Fruit fly (Drosophila melanogaster) whole organism, embryonic: ENCODE data around the gene Sf3b1.
A peak's percentile ranks its signal among the peaks of the same experiment; 100 is the strongest.

Experiments used
- Adf1 ChIP-seq: fragments of 200-800 bp; sonication (Bioruptor generic); IDR thresholded peaks from 2 replicates; pipeline ENCODE4 v1.3.6; 2022; ENCODE audit warnings: missing biosample characterization, missing genetic modification characterization
- Awh ChIP-seq: fragments of 200-800 bp; sonication (Bioruptor generic); IDR thresholded peaks from 2 replicates; pipeline ENCODE4, ENCODE4 v1.3.6; 2022; ENCODE audit warnings: missing biosample characterization, missing genetic modification characterization
- BtbVII ChIP-seq: fragments of 200-800 bp; sonication (Bioruptor generic); optimal IDR thresholded peaks from 3 replicates; lab custom pipeline; 2017; ENCODE audit warnings: missing biosample characterization, mild to moderate bottlenecking, missing genetic modification characterization
- CG11247 ChIP-seq: fragments of 200-800 bp; sonication (Bioruptor generic); IDR thresholded peaks from 2 replicates; pipeline ENCODE4 v1.3.6; 2022; ENCODE audit warnings: missing biosample characterization, missing genetic modification characterization
- CG11696 ChIP-seq: fragments of 200-800 bp; sonication (Bioruptor generic); IDR thresholded peaks from 2 replicates; pipeline ENCODE4 v1.3.6; 2022; ENCODE audit warnings: missing biosample characterization, missing genetic modification characterization
- CG13624 ChIP-seq: fragments of 200-800 bp; sonication (Bioruptor generic); optimal IDR thresholded peaks from 2 replicates; lab custom pipeline; 2016; ENCODE audit warnings: missing biosample characterization, missing genetic modification characterization
- CG13775 ChIP-seq: fragments of 200-800 bp; sonication (Bioruptor generic); optimal IDR thresholded peaks from 3 replicates; lab custom pipeline; 2017; ENCODE audit warnings: missing biosample characterization, mild to moderate bottlenecking, missing genetic modification characterization
- CG14441 ChIP-seq: fragments of 200-800 bp; sonication (Bioruptor generic); IDR thresholded peaks from 2 replicates; pipeline ENCODE4 v1.3.6; 2022; ENCODE audit warnings: missing biosample characterization, missing genetic modification characterization
- CG15479 ChIP-seq: fragments of 200-800 bp; sonication (Bioruptor generic); optimal IDR thresholded peaks from 3 replicates; lab custom pipeline; 2019; ENCODE audit warnings: missing biosample characterization, mild to moderate bottlenecking, missing genetic modification characterization, moderate library complexity
- CG16813 ChIP-seq: fragments of 200-800 bp; sonication (Bioruptor generic); IDR thresholded peaks from 3 replicates; pipeline ENCODE4 v1.3.6; 2022; ENCODE audit warnings: missing biosample characterization, missing genetic modification characterization; ENCODE audit not compliant: partially characterized antibody
- CG17359 ChIP-seq: fragments of 200-800 bp; sonication (Bioruptor generic); optimal IDR thresholded peaks from 3 replicates; lab custom pipeline; 2018; ENCODE audit warnings: missing biosample characterization, mild to moderate bottlenecking, missing genetic modification characterization, moderate library complexity
- CG17612 ChIP-seq: fragments of 200-800 bp; sonication (Bioruptor generic); IDR thresholded peaks from 2 replicates; pipeline ENCODE4 v1.3.6; 2022; ENCODE audit warnings: missing biosample characterization, missing genetic modification characterization
- CG1792 ChIP-seq: fragments of 200-800 bp; sonication (Bioruptor generic); optimal IDR thresholded peaks from 2 replicates; lab custom pipeline; 2016; ENCODE audit warnings: missing biosample characterization, missing genetic modification characterization
- CG2129 ChIP-seq: fragments of 200-800 bp; sonication (Bioruptor generic); IDR thresholded peaks from 2 replicates; pipeline ENCODE4 v1.3.6; 2022; ENCODE audit warnings: missing biosample characterization, missing genetic modification characterization; ENCODE audit not compliant: partially characterized antibody
- CG2875 ChIP-seq: fragments of 200-800 bp; sonication (Bioruptor generic); optimal IDR thresholded peaks from 2 replicates; lab custom pipeline; 2017; ENCODE audit warnings: missing biosample characterization, mild to moderate bottlenecking, missing genetic modification characterization, missing genetic modification reagents
- CG31441 ChIP-seq: fragments of 200-800 bp; sonication (Bioruptor generic); IDR thresholded peaks from 2 replicates; pipeline ENCODE4 v1.3.6; 2022; ENCODE audit warnings: missing biosample characterization, missing genetic modification characterization
- CG42726 ChIP-seq: fragments of 200-800 bp; sonication (Bioruptor generic); IDR thresholded peaks from 2 replicates; pipeline ENCODE4 v1.3.6; 2022; ENCODE audit warnings: missing biosample characterization, missing genetic modification characterization; ENCODE audit not compliant: partially characterized antibody
- CG6791 ChIP-seq: fragments of 200-800 bp; sonication (Bioruptor generic); IDR thresholded peaks from 3 replicates; pipeline ENCODE4 v1.3.6; 2022; ENCODE audit warnings: missing biosample characterization, missing genetic modification characterization; ENCODE audit not compliant: partially characterized antibody
- CG7271 ChIP-seq: fragments of 200-800 bp; sonication (Bioruptor generic); optimal IDR thresholded peaks from 2 replicates; lab custom pipeline; 2018; ENCODE audit warnings: missing biosample characterization, mild to moderate bottlenecking, missing genetic modification characterization, moderate library complexity
- CG7928 ChIP-seq: fragments of 200-800 bp; sonication (Bioruptor generic); optimal IDR thresholded peaks from 2 replicates; lab custom pipeline; 2017; ENCODE audit warnings: missing biosample characterization, mild to moderate bottlenecking, missing genetic modification characterization
- CG9876 ChIP-seq: fragments of 200-800 bp; sonication (Bioruptor generic); optimal IDR thresholded peaks from 2 replicates; lab custom pipeline; 2016; ENCODE audit warnings: missing biosample characterization, missing genetic modification characterization
- D19B ChIP-seq: fragments of 200-800 bp; sonication (Bioruptor generic); optimal IDR thresholded peaks from 2 replicates; lab custom pipeline; 2017; ENCODE audit warnings: missing biosample characterization, mild to moderate bottlenecking, missing genetic modification characterization
- Dek ChIP-seq: fragments of 200-800 bp; sonication (Bioruptor generic); optimal IDR thresholded peaks from 3 replicates; lab custom pipeline; 2019; ENCODE audit warnings: missing biosample characterization, mild to moderate bottlenecking, missing genetic modification characterization, moderate library complexity
- Doc3 ChIP-seq: fragments of 200-800 bp; sonication (Bioruptor generic); IDR thresholded peaks from 3 replicates; pipeline ENCODE4 v1.3.6; 2022; ENCODE audit warnings: missing biosample characterization, missing genetic modification characterization; ENCODE audit not compliant: partially characterized antibody
- Ets97D ChIP-seq: fragments of 200-800 bp; sonication (Bioruptor generic); optimal IDR thresholded peaks from 3 replicates; lab custom pipeline; 2016; ENCODE audit warnings: missing biosample characterization, missing genetic modification characterization
- HLH54F ChIP-seq: fragments of 200-800 bp; sonication (Bioruptor generic); optimal IDR thresholded peaks from 3 replicates; lab custom pipeline; 2016; ENCODE audit warnings: missing biosample characterization, missing genetic modification characterization
- Lhr ChIP-seq: fragments of 200-800 bp; sonication (Bioruptor generic); optimal IDR thresholded peaks from 3 replicates; lab custom pipeline; 2017; ENCODE audit warnings: mild to moderate bottlenecking, missing biosample characterization, missing genetic modification reagents, missing genetic modification characterization
- MBD-R2 ChIP-seq: fragments of 200-800 bp; sonication (Bioruptor generic); IDR thresholded peaks from 2 replicates; pipeline ENCODE4 v1.3.6; 2022; ENCODE audit warnings: missing biosample characterization, missing genetic modification characterization
- Nf-YC ChIP-seq: fragments of 200-800 bp; optimal IDR thresholded peaks from 3 replicates; lab custom pipeline; 2019; ENCODE audit warnings: missing biosample characterization, mild to moderate bottlenecking, missing genetic modification characterization, moderate library complexity
- Opbp ChIP-seq: fragments of 200-800 bp; sonication (Bioruptor generic); IDR thresholded peaks from 3 replicates; pipeline ENCODE4 v1.3.6; 2022; ENCODE audit warnings: missing biosample characterization, missing genetic modification characterization; ENCODE audit not compliant: partially characterized antibody
- Optix ChIP-seq: fragments of 200-800 bp; sonication (Bioruptor generic); IDR thresholded peaks from 3 replicates; pipeline ENCODE4 v1.3.6; 2022; ENCODE audit warnings: missing biosample characterization, missing genetic modification characterization
- Rfx ChIP-seq: fragments of 200-800 bp; sonication (Bioruptor generic); IDR thresholded peaks from 2 replicates; pipeline ENCODE4 v1.3.6; 2022; ENCODE audit warnings: missing biosample characterization, missing genetic modification characterization
- Xrp1 ChIP-seq: fragments of 200-800 bp; sonication (Bioruptor generic); IDR thresholded peaks from 2 replicates; pipeline ENCODE4 v1.3.6; 2022; ENCODE audit warnings: missing biosample characterization, missing genetic modification characterization
- abd-A ChIP-seq: fragments of 200-800 bp; sonication (Bioruptor generic); optimal IDR thresholded peaks from 3 replicates; lab custom pipeline; 2019; ENCODE audit warnings: missing biosample characterization, mild to moderate bottlenecking, missing genetic modification characterization, moderate library complexity
- ara ChIP-seq: fragments of 200-800 bp; sonication (Bioruptor generic); IDR thresholded peaks from 2 replicates; pipeline ENCODE4 v1.3.6; 2022; ENCODE audit warnings: missing biosample characterization, missing genetic modification characterization
- da ChIP-seq: fragments of 200-800 bp; sonication (Bioruptor generic); optimal IDR thresholded peaks from 2 replicates; lab custom pipeline; 2016; ENCODE audit warnings: missing biosample characterization, missing genetic modification characterization
- dm ChIP-seq: fragments of 200-800 bp; sonication (Bioruptor generic); optimal IDR thresholded peaks from 3 replicates; lab custom pipeline; 2016; ENCODE audit warnings: missing biosample characterization, missing genetic modification characterization
- kay ChIP-seq: fragments of 200-800 bp; sonication (Bioruptor generic); optimal IDR thresholded peaks from 2 replicates; lab custom pipeline; 2016; ENCODE audit warnings: missing biosample characterization, missing genetic modification characterization
- ken ChIP-seq: fragments of 200-800 bp; sonication (Bioruptor generic); IDR thresholded peaks from 3 replicates; pipeline ENCODE4 v1.3.6; 2022; ENCODE audit warnings: missing biosample characterization, missing genetic modification characterization
- lbe ChIP-seq: fragments of 200-800 bp; sonication (Bioruptor generic); optimal IDR thresholded peaks from 2 replicates; lab custom pipeline; 2016; ENCODE audit warnings: missing biosample characterization, mild to moderate bottlenecking, missing genetic modification characterization
- pho ChIP-seq: fragments of 200-800 bp; sonication (Bioruptor generic); optimal IDR thresholded peaks from 2 replicates; lab custom pipeline; 2016; ENCODE audit warnings: missing biosample characterization, missing genetic modification characterization
- rib ChIP-seq: fragments of 200-800 bp; sonication (Bioruptor generic); IDR thresholded peaks from 2 replicates; pipeline ENCODE4 v1.3.6; 2022; ENCODE audit warnings: missing biosample characterization, missing genetic modification characterization
- sens ChIP-seq: fragments of 200-800 bp; sonication (Bioruptor generic); peaks from one replicate; lab custom pipeline; 2016; ENCODE audit warnings: missing biosample characterization, missing genetic modification characterization
- sisA ChIP-seq: fragments of 200-800 bp; sonication (Bioruptor generic); IDR thresholded peaks from 2 replicates; pipeline ENCODE4 v1.3.6; 2022; ENCODE audit warnings: missing biosample characterization, missing genetic modification characterization
- tio ChIP-seq: fragments of 200-800 bp; sonication (Bioruptor generic); optimal IDR thresholded peaks from 2 replicates; lab custom pipeline; 2017; ENCODE audit warnings: missing biosample characterization, missing genetic modification characterization, inconsistent platforms
- vnd ChIP-seq: fragments of 200-800 bp; sonication (Bioruptor generic); IDR thresholded peaks from 3 replicates; pipeline ENCODE4 v1.3.6; 2022; ENCODE audit warnings: missing biosample characterization, missing genetic modification characterization; ENCODE audit not compliant: partially characterized antibody
- vvl ChIP-seq: fragments of 200-800 bp; sonication (Bioruptor generic); IDR thresholded peaks from 2 replicates; pipeline ENCODE4 v1.3.6; 2022; ENCODE audit warnings: missing biosample characterization, missing genetic modification characterization
- wdn ChIP-seq: fragments of 200-800 bp; sonication (Bioruptor generic); IDR thresholded peaks from 2 replicates; pipeline ENCODE4 v1.3.6; 2022; ENCODE audit warnings: missing biosample characterization, missing genetic modification characterization
- wor ChIP-seq: fragments of 200-800 bp; sonication (Bioruptor generic); IDR thresholded peaks from 2 replicates; pipeline ENCODE4 v1.3.6; 2022; ENCODE audit warnings: missing biosample characterization, missing genetic modification characterization
- zfh2 ChIP-seq: fragments of 200-800 bp; sonication (Bioruptor generic); optimal IDR thresholded peaks from 2 replicates; lab custom pipeline; 2016; ENCODE audit warnings: missing biosample characterization, missing genetic modification characterization

The Sf3b1 gene

dm6 chr2L:523165-523835 is 44.8 kb upstream of the Sf3b1 start (continued):
- TF ChIP-seq CG7271 (tag; lab: Kevin White, UChicago) (peak; percentile 21), ara (no peak), dm (GFP tag; lab: Kevin White, UChicago) (no peak), CG31441 (GFP tag; lab: Robert Waterston, UW) (no peak), CG15479 (GFP tag; lab: Kevin White, UChicago) (peak; percentile 78), tio (GFP tag; lab: Kevin White, UChicago) (no peak), CG1792 (GFP tag; lab: Kevin White, UChicago) (no peak), Optix (0 out of 3 replicates have a peak, but pooled peaks have one; percentile 36), zfh2 (no peak), vnd (GFP tag; lab: Robert Waterston, UW) (no peak), kay (GFP tag; lab: Kevin White, UChicago) (peak; percentile 81), Lhr (GFP tag; lab: Kevin White, UChicago) (no peak), CG11696 (GFP tag; lab: Robert Waterston, UW) (no peak), ken (GFP tag; lab: Robert Waterston, UW) (0 out of 3 replicates have a peak, but pooled peaks have one; percentile 32), Dek (tag; lab: Kevin White, UChicago) (no peak), CG14441 (GFP tag; lab: Robert Waterston, UW) (no peak), CG13624 (GFP tag; lab: Kevin White, UChicago) (peak; percentile 31), CG16813 (GFP tag; lab: Robert Waterston, UW) (no peak), Adf1 (GFP tag; lab: Robert Waterston, UW) (peak; percentile 86), BtbVII (GFP tag; lab: Kevin White, UChicago) (no peak), CG2129 (GFP tag; lab: Robert Waterston, UW) (peak; percentile 33; the same call in 1 of the 2 replicates), CG11247 (GFP tag; lab: Robert Waterston, UW) (0 out of 2 replicates have a peak, but pooled peaks have one; percentile 1), Rfx (GFP tag; lab: Robert Waterston, UW) (peak; percentile 48; the same call in 1 of the 2 replicates), wor (no peak), sens (GFP tag; lab: Kevin White, UChicago) (peak; percentile 74), CG7928 (GFP tag; lab: Kevin White, UChicago) (peak; percentile 32), Awh (GFP tag; lab: Robert Waterston, UW) (0 out of 2 replicates have a peak, but pooled peaks have one; percentile 6), MBD-R2 (GFP tag; lab: Robert Waterston, UW) (peak; percentile 33; the same call in 1 of the 2 replicates), abd-A (tag; lab: Kevin White, UChicago) (peak; percentile 70), CG42726 (peak; percentile 70), Xrp1 (GFP tag; lab: Robert Waterston, UW) (peak; percentile 58), pho (GFP tag; lab: Kevin White, UChicago) (no peak), Opbp (GFP tag; lab: Robert Waterston, UW) (peak; percentile 72; the same call in 2 of the 3 replicates), wdn (GFP tag; lab: Robert Waterston, UW) (no peak), CG6791 (GFP tag; lab: Robert Waterston, UW) (0 out of 3 replicates have a peak, but pooled peaks have one; percentile 64), lbe (GFP tag; lab: Kevin White, UChicago) (peak; percentile 49), da (GFP tag; lab: Kevin White, UChicago) (peak; percentile 13), sisA (GFP tag; lab: Robert Waterston, UW) (no peak), CG17359 (tag; lab: Kevin White, UChicago) (peak; percentile 45), D19B (GFP tag; lab: Kevin White, UChicago) (peak; percentile 49), Ets97D (GFP tag; lab: Kevin White, UChicago) (no peak), CG17612 (GFP tag; lab: Robert Waterston, UW) (no peak), vvl (GFP tag; lab: Robert Waterston, UW) (peak; percentile 59), rib (GFP tag; lab: Robert Waterston, UW) (peak; percentile 79), CG9876 (GFP tag; lab: Kevin White, UChicago) (no peak), CG13775 (peak; percentile 33), Doc3 (no peak), Nf-YC (peak; percentile 94), HLH54F (no peak), CG2875 (no peak)
